Fruit fly (Drosophila melanogaster) whole organism, embryonic: ENCODE measurements around the gene CG10513.
A peak's percentile ranks its signal among the peaks of the same experiment; 100 is the strongest.

Source experiments
- Bteb2 ChIP-seq: fragments of 200-800 bp; sonication (Bioruptor generic); optimal IDR thresholded peaks from 2 replicates; lab custom pipeline; 2016; ENCODE audit warnings: missing biosample characterization, missing genetic modification characterization
- CG1024 ChIP-seq: fragments of 200-800 bp; sonication (Bioruptor generic); IDR thresholded peaks from 2 replicates; pipeline ENCODE4 v1.3.6; 2022; ENCODE audit warnings: missing biosample characterization, missing genetic modification characterization
- CG12236 ChIP-seq: fragments of 200-800 bp; sonication (Bioruptor generic); optimal IDR thresholded peaks from 2 replicates; lab custom pipeline; 2016; ENCODE audit warnings: missing biosample characterization, missing genetic modification characterization
- CG5180 ChIP-seq: fragments of 200-800 bp; sonication (Bioruptor generic); optimal IDR thresholded peaks from 3 replicates; lab custom pipeline; 2017; ENCODE audit warnings: missing biosample characterization, missing genetic modification characterization, mild to moderate bottlenecking, moderate library complexity, missing genetic modification reagents
- CG7271 ChIP-seq: fragments of 200-800 bp; sonication (Bioruptor generic); optimal IDR thresholded peaks from 2 replicates; lab custom pipeline; 2018; ENCODE audit warnings: missing biosample characterization, mild to moderate bottlenecking, missing genetic modification characterization, moderate library complexity
- CG8765 ChIP-seq: fragments of 200-800 bp; sonication (Bioruptor generic); IDR thresholded peaks from 2 replicates; pipeline ENCODE4 v1.3.6; 2022; ENCODE audit warnings: missing biosample characterization, missing genetic modification characterization
- Chrac-16 ChIP-seq: fragments of 200-800 bp; sonication (Bioruptor generic); optimal IDR thresholded peaks from 3 replicates; lab custom pipeline; 2016; ENCODE audit warnings: missing biosample characterization, missing genetic modification characterization
- Lpt ChIP-seq: fragments of >200 bp; optimal IDR thresholded peaks from 2 replicates; lab custom pipeline; 2018; ENCODE audit warnings: missing biosample characterization, missing genetic modification characterization
- chn ChIP-seq: fragments of 200-800 bp; sonication (Bioruptor generic); optimal IDR thresholded peaks from 2 replicates; lab custom pipeline; 2016; ENCODE audit warnings: missing biosample characterization, missing genetic modification characterization
- crc ChIP-seq: fragments of 200-800 bp; sonication (Bioruptor generic); optimal IDR thresholded peaks from 2 replicates; lab custom pipeline; 2016; ENCODE audit warnings: missing biosample characterization, missing genetic modification characterization
- scrt ChIP-seq: fragments of 200-800 bp; sonication (Bioruptor generic); optimal IDR thresholded peaks from 2 replicates; lab custom pipeline; 2018; ENCODE audit warnings: missing biosample characterization, mild to moderate bottlenecking, missing genetic modification characterization, moderate library complexity
- sqz ChIP-seq: fragments of 200-800 bp; sonication (Bioruptor generic); optimal IDR thresholded peaks from 3 replicates; lab custom pipeline; 2018; ENCODE audit warnings: missing biosample characterization, mild to moderate bottlenecking, missing genetic modification characterization

dm6 chr3R:25258628-25259240 is 18.3 kb downstream of the CG10513 start, which contains the start of gene CG11857:
- TF ChIP-seq CG7271 (peak; percentile 95), CG1024 (peak; percentile 95), Bteb2 (GFP tag; lab: Kevin White, UChicago) (peak; percentile 98), scrt (GFP tag; lab: Kevin White, UChicago) (peak; percentile 87), CG5180 (no peak), sqz (GFP tag; lab: Kevin White, UChicago) (no peak), Chrac-16 (GFP tag; lab: Kevin White, UChicago) (peak; percentile 99), Lpt (GFP tag; lab: Kevin White, UChicago) (no peak), crc (GFP tag; lab: Kevin White, UChicago) (peak; percentile 95), CG8765 (peak; percentile 98), CG12236 (GFP tag; lab: Kevin White, UChicago) (peak; percentile 94), chn (peak; percentile 98)
